Worm (Caenorhabditis elegans) whole organism, L3 larva: Measurements from ENCODE around the gene gon-1.
A peak's percentile ranks its signal among the peaks of the same experiment; 100 is the strongest.

Experiments
- R02D3.7 ChIP-seq: fragments of 150-350 bp; optimal IDR thresholded peaks from 2 replicates; lab custom pipeline; 2014; ENCODE audit warnings: missing biosample characterization, missing genetic modification characterization
- ZK546.5 ChIP-seq: sonication (generic microtip); optimal IDR thresholded peaks from 2 replicates; lab custom pipeline; 2017; ENCODE audit warnings: missing biosample characterization, missing genetic modification characterization
- aly-2 ChIP-seq: fragments of 150-350 bp; optimal IDR thresholded peaks from 2 replicates; lab custom pipeline; 2014; ENCODE audit warnings: missing biosample characterization, missing genetic modification characterization
- ama-1 ChIP-seq: fragments of 150-350 bp; optimal IDR thresholded peaks from 2 replicates; lab custom pipeline; 2018
- ceh-16 ChIP-seq: sonication (generic microtip); optimal IDR thresholded peaks from 2 replicates; lab custom pipeline; 2017; ENCODE audit warnings: missing biosample characterization, missing genetic modification characterization
- ceh-28 ChIP-seq: fragments of 150-350 bp; optimal IDR thresholded peaks from 2 replicates; lab custom pipeline; 2014; ENCODE audit warnings: missing biosample characterization, missing genetic modification reagents, missing genetic modification characterization
- ceh-82 ChIP-seq: fragments of 150-350 bp; optimal IDR thresholded peaks from 2 replicates; lab custom pipeline; 2014; ENCODE audit warnings: missing biosample characterization, missing genetic modification characterization
- ceh-9 ChIP-seq: sonication (generic microtip); optimal IDR thresholded peaks from 2 replicates; lab custom pipeline; 2018; ENCODE audit warnings: missing biosample characterization, missing genetic modification characterization
- daf-12 ChIP-seq: fragments of 150-350 bp; optimal IDR thresholded peaks from 2 replicates; lab custom pipeline; 2014; ENCODE audit warnings: missing biosample characterization, missing genetic modification reagents, missing genetic modification characterization
- egl-27 ChIP-seq: sonication (generic microtip); optimal IDR thresholded peaks from 4 replicates; lab custom pipeline; 2017; ENCODE audit warnings: missing biosample characterization, missing genetic modification reagents, missing genetic modification characterization
- egl-5 ChIP-seq: fragments of 150-350 bp; optimal IDR thresholded peaks from 2 replicates; lab custom pipeline; 2017; ENCODE audit warnings: missing biosample characterization, missing genetic modification reagents, missing genetic modification characterization, inconsistent platforms
- elt-1 ChIP-seq: fragments of 150-350 bp; optimal IDR thresholded peaks from 2 replicates; lab custom pipeline; 2014; ENCODE audit warnings: missing biosample characterization, missing genetic modification characterization
- elt-2 ChIP-seq: sonication (generic microtip); optimal IDR thresholded peaks from 2 replicates; lab custom pipeline; 2016; ENCODE audit warnings: missing genetic modification reagents, mild to moderate bottlenecking, missing genetic modification characterization, missing compliant biosample characterization
- elt-3 ChIP-seq, 3 experiments: fragments of 150-350 bp in 1 of 3; sonication (generic microtip) in 2 of 3; optimal IDR thresholded peaks; 2 replicates in 2 of 3; 4 replicates in 1 of 3; lab custom pipeline; 2014 to 2017; ENCODE audit warnings: missing biosample characterization in 3 of 3, missing genetic modification characterization in 3 of 3
- fkh-2 ChIP-seq: fragments of 150-350 bp; optimal IDR thresholded peaks from 2 replicates; lab custom pipeline; 2014; ENCODE audit warnings: missing biosample characterization, missing genetic modification reagents, missing genetic modification characterization
- fos-1 ChIP-seq: fragments of 150-350 bp; optimal IDR thresholded peaks from 2 replicates; lab custom pipeline; 2014; ENCODE audit warnings: missing biosample characterization, missing genetic modification characterization
- hmg-11 ChIP-seq: sonication (generic microtip); optimal IDR thresholded peaks from 2 replicates; lab custom pipeline; 2016; ENCODE audit warnings: missing genetic modification characterization, missing compliant biosample characterization
- jun-1 ChIP-seq: fragments of 150-350 bp; optimal IDR thresholded peaks from 2 replicates; lab custom pipeline; 2014; ENCODE audit warnings: missing biosample characterization, missing genetic modification reagents, missing genetic modification characterization
- lin-15B ChIP-seq: fragments of 150-350 bp; optimal IDR thresholded peaks from 2 replicates; lab custom pipeline; 2014; ENCODE audit warnings: missing biosample characterization, missing genetic modification characterization
- lin-39 ChIP-seq: fragments of 150-350 bp; optimal IDR thresholded peaks from 2 replicates; lab custom pipeline; 2018; ENCODE audit warnings: missing biosample characterization, missing genetic modification reagents, missing genetic modification characterization
- lsy-12 ChIP-seq: sonication (generic microtip); optimal IDR thresholded peaks from 2 replicates; lab custom pipeline; 2016; ENCODE audit warnings: mild to moderate bottlenecking, missing genetic modification characterization, missing compliant biosample characterization
- mdl-1 ChIP-seq: fragments of 150-350 bp; optimal IDR thresholded peaks from 2 replicates; lab custom pipeline; 2014; ENCODE audit warnings: missing biosample characterization, missing genetic modification characterization
- mml-1 ChIP-seq: fragments of 150-350 bp; sonication (generic microtip); optimal IDR thresholded peaks from 3 replicates; lab custom pipeline; 2014; ENCODE audit warnings: missing biosample characterization, missing genetic modification characterization
- nfya-1 ChIP-seq: sonication (generic microtip); optimal IDR thresholded peaks from 2 replicates; lab custom pipeline; 2017; ENCODE audit warnings: missing genetic modification characterization, mild to moderate bottlenecking, missing compliant biosample characterization, antibody characterized with exemption, moderate library complexity; ENCODE audit not compliant: insufficient read depth
- nhr-12 ChIP-seq: fragments of 150-350 bp; optimal IDR thresholded peaks from 2 replicates; lab custom pipeline; 2014; ENCODE audit warnings: missing biosample characterization, missing genetic modification characterization
- nhr-23 ChIP-seq: fragments of 150-350 bp; optimal IDR thresholded peaks from 2 replicates; lab custom pipeline; 2014; ENCODE audit warnings: missing biosample characterization, missing genetic modification reagents, missing genetic modification characterization
- nhr-25 ChIP-seq: sonication (generic microtip); optimal IDR thresholded peaks from 2 replicates; lab custom pipeline; 2017; ENCODE audit warnings: missing biosample characterization, missing genetic modification characterization
- nhr-43 ChIP-seq: sonication (generic microtip); optimal IDR thresholded peaks from 2 replicates; lab custom pipeline; 2016; ENCODE audit warnings: mild to moderate bottlenecking, missing genetic modification characterization, missing compliant biosample characterization; ENCODE audit not compliant: poor library complexity, severe bottlenecking
- nhr-67 ChIP-seq: fragments of 150-350 bp; optimal IDR thresholded peaks from 2 replicates; lab custom pipeline; 2014; ENCODE audit warnings: missing biosample characterization, missing genetic modification characterization
- nhr-76 ChIP-seq: fragments of 150-350 bp; sonication (generic microtip); optimal IDR thresholded peaks from 5 replicates; lab custom pipeline; 2014; ENCODE audit warnings: missing biosample characterization, missing genetic modification characterization
- nhr-77 ChIP-seq: fragments of 150-350 bp; optimal IDR thresholded peaks from 2 replicates; lab custom pipeline; 2014; ENCODE audit warnings: missing biosample characterization, missing genetic modification characterization
- pha-4 ChIP-seq: fragments of 150-350 bp; optimal IDR thresholded peaks from 2 replicates; lab custom pipeline; 2014; ENCODE audit warnings: missing biosample characterization, missing genetic modification reagents, missing genetic modification characterization
- pqm-1 ChIP-seq: fragments of 150-350 bp; optimal IDR thresholded peaks from 2 replicates; lab custom pipeline; 2017; ENCODE audit warnings: missing biosample characterization, missing genetic modification characterization, inconsistent platforms
- sea-2 ChIP-seq: fragments of 150-350 bp; sonication (generic microtip); optimal IDR thresholded peaks from 4 replicates; lab custom pipeline; 2014; ENCODE audit warnings: missing biosample characterization, missing genetic modification reagents, missing genetic modification characterization
- skn-1 ChIP-seq: fragments of 150-350 bp; optimal IDR thresholded peaks from 2 replicates; lab custom pipeline; 2014; ENCODE audit warnings: missing biosample characterization, missing genetic modification characterization
- snpc-4 ChIP-seq: fragments of 150-350 bp; optimal IDR thresholded peaks from 2 replicates; lab custom pipeline; 2014; ENCODE audit warnings: missing biosample characterization, missing genetic modification characterization
- tbx-2 ChIP-seq: sonication (generic microtip); optimal IDR thresholded peaks from 2 replicates; lab custom pipeline; 2016; ENCODE audit warnings: mild to moderate bottlenecking, missing genetic modification characterization, missing compliant biosample characterization
- unc-39 ChIP-seq: sonication (generic microtip); optimal IDR thresholded peaks from 4 replicates; lab custom pipeline; 2017; ENCODE audit warnings: missing biosample characterization, missing genetic modification characterization
- unc-62 ChIP-seq: fragments of 150-350 bp; sonication (generic microtip); optimal IDR thresholded peaks from 4 replicates; lab custom pipeline; 2014; ENCODE audit warnings: missing biosample characterization, missing genetic modification reagents, missing genetic modification characterization
- zag-1 ChIP-seq: fragments of 150-350 bp; optimal IDR thresholded peaks from 2 replicates; lab custom pipeline; 2014; ENCODE audit warnings: missing biosample characterization, missing genetic modification characterization
- ztf-4 ChIP-seq: fragments of 150-350 bp; optimal IDR thresholded peaks from 2 replicates; lab custom pipeline; 2014; ENCODE audit warnings: missing biosample characterization, missing genetic modification characterization

gon-1 gene

ce11 chrIV:9953333-9953732 lies at the start of gene gon-1:
gon-1 (minus strand) TSS chrIV:9953433.
- no peak for TF ChIP-seq egl-27
- no peak for TF ChIP-seq ZK546.5
- TF ChIP-seq lsy-12 (tag; lab: Kevin White, UChicago): no peak
- no peak for TF ChIP-seq mml-1 (tag; lab: Kevin White, UChicago)
- no peak for TF ChIP-seq ztf-4 (tag; lab: Kevin White, UChicago)
- no peak for TF ChIP-seq aly-2 (tag; lab: Kevin White, UChicago)
- no peak for TF ChIP-seq fos-1
- no peak for TF ChIP-seq ceh-16 (tag; lab: Kevin White, UChicago)
- TF ChIP-seq elt-1 (tag; lab: Kevin White, UChicago): no peak
- no peak for TF ChIP-seq nhr-67 (tag; lab: Kevin White, UChicago)
- no peak for TF ChIP-seq nhr-25 (tag; lab: Kevin White, UChicago)
- no peak for TF ChIP-seq nhr-77 (tag; lab: Kevin White, UChicago)
- no peak for TF ChIP-seq nhr-12 (tag; lab: Kevin White, UChicago)
- TF ChIP-seq egl-5 (tag; lab: Kevin White, UChicago): no peak
- no peak for TF ChIP-seq lin-39
- TF ChIP-seq ama-1 (lab: Kevin White, UChicago): no peak
- TF ChIP-seq mdl-1 (tag; lab: Kevin White, UChicago): no peak
- TF ChIP-seq sea-2 (GFP tag; lab: Kevin White, UChicago): no peak
- TF ChIP-seq nhr-23 (tag; lab: Kevin White, UChicago): no peak

- no peak for TF ChIP-seq nhr-76 (tag; lab: Kevin White, UChicago)
- no peak for TF ChIP-seq ceh-16 (tag; lab: Kevin White, UChicago)
- no peak for TF ChIP-seq aly-2 (tag; lab: Kevin White, UChicago)
- no peak for TF ChIP-seq lsy-12 (tag; lab: Kevin White, UChicago)
- no peak for TF ChIP-seq tbx-2 (tag; lab: Kevin White, UChicago)
- no peak for TF ChIP-seq egl-5 (tag; lab: Kevin White, UChicago)
- TF ChIP-seq nhr-67 (tag; lab: Kevin White, UChicago): no peak
- TF ChIP-seq ceh-9 (tag; lab: Kevin White, UChicago): no peak
Observed at ce11 chrIV:10001748-10002147, 48.5 kb upstream of the gon-1 start, which contains the start of gene C47E12.3. C47E12.3 (minus strand) TSS chrIV:10001848.

ce11 chrIV:9998487-9999218 lies 45.4 kb upstream of the gon-1 start, which contains the start of gene pyp-1:
pyp-1 (minus strand) TSS chrIV:9998925.
- TF ChIP-seq hmg-11: no peak
- peak; percentile 21 for TF ChIP-seq jun-1 (tag; lab: Kevin White, UChicago)
- TF ChIP-seq lin-15B (tag; lab: Kevin White, UChicago): no peak
- TF ChIP-seq pqm-1 (tag; lab: Kevin White, UChicago): peak; percentile 83
- TF ChIP-seq snpc-4 (tag; lab: Kevin White, UChicago): peak; percentile 7
- no peak for TF ChIP-seq daf-12
- peak; percentile 15 for TF ChIP-seq nfya-1 (tag; lab: Kevin White, UChicago)
- TF ChIP-seq ztf-4 (tag; lab: Kevin White, UChicago): no peak
- peak; percentile 75 for TF ChIP-seq pha-4 (tag; lab: Kevin White, UChicago)
- TF ChIP-seq elt-2 (tag; lab: Kevin White, UChicago): peak; percentile 74
- TF ChIP-seq lin-39: peak; percentile 25
- TF ChIP-seq ceh-28 (tag; lab: Kevin White, UChicago): peak; percentile 40
- TF ChIP-seq ama-1 (lab: Kevin White, UChicago): peak; percentile 19

ce11 chrIV:9994895-9995394 lies 41.7 kb upstream of the gon-1 start, which contains the start of gene uba-1:
uba-1 (minus strand) TSS chrIV:9994945.
- TF ChIP-seq unc-39: no peak
- TF ChIP-seq jun-1 (tag; lab: Kevin White, UChicago): no peak
- no peak for TF ChIP-seq fkh-2 (tag; lab: Kevin White, UChicago)
- peak; percentile 37 for TF ChIP-seq nhr-25 (tag; lab: Kevin White, UChicago)
- TF ChIP-seq nfya-1 (tag; lab: Kevin White, UChicago): peak; percentile 7
- no peak for TF ChIP-seq skn-1 (tag; lab: Kevin White, UChicago)
- peak; percentile 46 for TF ChIP-seq lsy-12 (tag; lab: Kevin White, UChicago)
- peak; percentile 6 for TF ChIP-seq tbx-2 (tag; lab: Kevin White, UChicago)
- no peak for TF ChIP-seq zag-1 (tag; lab: Kevin White, UChicago)
- TF ChIP-seq lin-39: peak; percentile 4
- no peak for TF ChIP-seq sea-2 (GFP tag; lab: Kevin White, UChicago)
- no peak for TF ChIP-seq daf-12
- peak; percentile 26 for TF ChIP-seq pha-4 (tag; lab: Kevin White, UChicago)
- TF ChIP-seq R02D3.7 (tag; lab: Kevin White, UChicago): no peak
- peak; percentile 81 for TF ChIP-seq ama-1 (lab: Kevin White, UChicago)
- no peak for TF ChIP-seq egl-5 (tag; lab: Kevin White, UChicago)
- no peak for TF ChIP-seq nhr-77 (tag; lab: Kevin White, UChicago)
- TF ChIP-seq mdl-1 (tag; lab: Kevin White, UChicago): no peak
- TF ChIP-seq unc-62 (GFP tag; lab: Kevin White, UChicago): no peak
- no peak for TF ChIP-seq elt-1 (tag; lab: Kevin White, UChicago)
- TF ChIP-seq snpc-4 (tag; lab: Kevin White, UChicago): no peak
- peak; percentile 37 for TF ChIP-seq ceh-28 (tag; lab: Kevin White, UChicago)
- TF ChIP-seq elt-3 (tag; optimal IDR thresholded peaks at IDR 0.05; lab: Kevin White, UChicago): no peak
- peak; percentile 68 for TF ChIP-seq nhr-43 (tag; lab: Kevin White, UChicago)
- TF ChIP-seq ceh-16 (tag; lab: Kevin White, UChicago): no peak
- TF ChIP-seq pqm-1 (tag; lab: Kevin White, UChicago): no peak
- no peak for TF ChIP-seq mml-1 (tag; lab: Kevin White, UChicago)
- TF ChIP-seq ceh-82: no peak
- TF ChIP-seq egl-27: no peak
- peak; percentile 29 for TF ChIP-seq lin-15B (tag; lab: Kevin White, UChicago)
- TF ChIP-seq ZK546.5: no peak
